Comparison of ENCODE assay signal across 5 worm cellular contexts in genomic region chrIV:7902221-7902904, ce11.
A peak's percentile ranks its signal among the peaks of the same experiment; 100 is the strongest.
TF ChIP-seq lines count a peak whose summit lies in the region.

TSS of gene arp-11 (minus strand) at chrIV:7902271.

TF ChIP-seq in whole organism, L1 larva, 84 proteins besides CTCF, POLR2A, EP300 and RAD21 (continues in another document):
- TF ChIP-seq xbp-1 (tag; optimal IDR thresholded peaks at IDR 0.05; lab: Kevin White, UChicago) (peak; percentile 77), dpl-1 (GFP tag; optimal IDR thresholded peaks at IDR 0.05; lab: Kevin White, UChicago) (peak; percentile 72 to 78 (median 76)), snu-23 (GFP tag; optimal IDR thresholded peaks at IDR 0.05; lab: Kevin White, UChicago) (peak; percentile 87), mep-1 (tag; optimal IDR thresholded peaks at IDR 0.05; lab: Kevin White, UChicago) (peak; percentile 85), efl-1 (optimal IDR thresholded peaks at IDR 0.05; lab: Kevin White, UChicago) (peak; percentile 66 to 77), efl-1 (GFP tag; optimal IDR thresholded peaks at IDR 0.05 in 1 of 2; lab: Kevin White, UChicago) (peak; percentile 74 to 95), swsn-7 (tag; optimal IDR thresholded peaks at IDR 0.05; lab: Kevin White, UChicago) (peak; percentile 72), lin-15B (tag; optimal IDR thresholded peaks at IDR 0.05; lab: Kevin White, UChicago) (peak; percentile 5), lin-13 (GFP tag; optimal IDR thresholded peaks at IDR 0.05; lab: Kevin White, UChicago) (peak; percentile 42), C34B4.2 (tag; optimal IDR thresholded peaks at IDR 0.05; lab: Kevin White, UChicago) (no peak), tbx-2 (tag; optimal IDR thresholded peaks at IDR 0.05; lab: Kevin White, UChicago) (peak; percentile 64), unc-62 (GFP tag; optimal IDR thresholded peaks at IDR 0.05; lab: Kevin White, UChicago) (no peak), fkh-10 (GFP tag; optimal IDR thresholded peaks at IDR 0.05; lab: Kevin White, UChicago) (no peak), C16A3.4 (tag; optimal IDR thresholded peaks at IDR 0.05; lab: Kevin White, UChicago) (peak; percentile 89), lin-39 (tag; optimal IDR thresholded peaks at IDR 0.05; lab: Kevin White, UChicago) (no peak), sptf-1 (tag; optimal IDR thresholded peaks at IDR 0.05; lab: Kevin White, UChicago) (no peak), nhr-85 (tag; lab: Kevin White, UChicago) (peak; percentile 22), ceh-82 (tag; optimal IDR thresholded peaks at IDR 0.05; lab: Kevin White, UChicago) (peak; percentile 4 to 68 (median 17))

TF ChIP-seq in whole organism, L3 larva, 47 proteins besides CTCF, POLR2A, EP300 and RAD21:
- TF ChIP-seq lsy-12 (tag; optimal IDR thresholded peaks at IDR 0.05; lab: Kevin White, UChicago) (peak; percentile 54), nhr-12 (tag; optimal IDR thresholded peaks at IDR 0.05; lab: Kevin White, UChicago) (no peak), nhr-237 (tag; optimal IDR thresholded peaks at IDR 0.05; lab: Kevin White, UChicago) (no peak), jun-1 (tag; optimal IDR thresholded peaks at IDR 0.05; lab: Kevin White, UChicago) (peak; percentile 69), nfya-1 (tag; optimal IDR thresholded peaks at IDR 0.05; lab: Kevin White, UChicago; ENCODE audit: insufficient read depth) (peak; percentile 90), elt-2 (tag; optimal IDR thresholded peaks at IDR 0.05; lab: Kevin White, UChicago) (peak; percentile 96), nhr-28 (tag; optimal IDR thresholded peaks at IDR 0.05; lab: Kevin White, UChicago) (no peak), lin-15B (tag; optimal IDR thresholded peaks at IDR 0.05; lab: Kevin White, UChicago) (peak; percentile 70), pha-4 (tag; optimal IDR thresholded peaks at IDR 0.05; lab: Kevin White, UChicago) (peak; percentile 92), hmg-11 (tag; optimal IDR thresholded peaks at IDR 0.05; lab: Kevin White, UChicago) (peak; percentile 49), snpc-4 (tag; optimal IDR thresholded peaks at IDR 0.05; lab: Kevin White, UChicago) (peak; percentile 53), pqm-1 (tag; optimal IDR thresholded peaks at IDR 0.05; lab: Kevin White, UChicago) (peak; percentile 84), nhr-23 (tag; optimal IDR thresholded peaks at IDR 0.05; lab: Kevin White, UChicago) (peak; percentile 71), egl-5 (tag; optimal IDR thresholded peaks at IDR 0.05; lab: Kevin White, UChicago) (peak; percentile 61), lin-39 (tag; optimal IDR thresholded peaks at IDR 0.05; lab: Kevin White, UChicago) (peak; percentile 15), nhr-43 (tag; optimal IDR thresholded peaks at IDR 0.05; lab: Kevin White, UChicago; ENCODE audit: poor library complexity, severe bottlenecking) (peak; percentile 11), nhr-25 (tag; optimal IDR thresholded peaks at IDR 0.05; lab: Kevin White, UChicago) (peak; percentile 75), ceh-28 (tag; optimal IDR thresholded peaks at IDR 0.05; lab: Kevin White, UChicago) (no peak)
TF ChIP-seq in whole organism, L3 larva: peak in this region for 14.

TF ChIP-seq in whole organism, early embryonic, 17 proteins besides CTCF, POLR2A, EP300 and RAD21:
- TF ChIP-seq hnd-1 (tag; optimal IDR thresholded peaks at IDR 0.05; lab: Kevin White, UChicago) (no peak), F13C5.2 (tag; optimal IDR thresholded peaks at IDR 0.05; lab: Kevin White, UChicago) (peak; percentile 24)
TF ChIP-seq in whole organism, early embryonic: peak in this region for 1.

TF ChIP-seq in whole organism, midembryonic, 9 proteins besides CTCF, POLR2A, EP300 and RAD21:
- TF ChIP-seq cog-1 (tag; optimal IDR thresholded peaks at IDR 0.05; lab: Kevin White, UChicago) (peak; percentile 13), ztf-29 (GFP tag; IDR thresholded peaks at IDR 0.05; lab: Robert Waterston, UW) (no peak)

TF ChIP-seq in whole organism, young adult, 124 proteins besides CTCF, POLR2A, EP300 and RAD21 (continues in another document):
- TF ChIP-seq ztf-18 (tag; optimal IDR thresholded peaks at IDR 0.05; lab: Kevin White, UChicago): no peak
- TF ChIP-seq cebp-2 (GFP tag; IDR thresholded peaks at IDR 0.05; lab: Robert Waterston, UW): no peak
- TF ChIP-seq tlf-1 (GFP tag; optimal IDR thresholded peaks at IDR 0.05; lab: Kevin White, UChicago): peak; percentile 0
- TF ChIP-seq ceh-100 (GFP tag; IDR thresholded peaks at IDR 0.05; lab: Robert Waterston, UW): no peak
- TF ChIP-seq lin-54 (GFP tag; optimal IDR thresholded peaks at IDR 0.05; lab: Kevin White, UChicago): peak; percentile 61
- TF ChIP-seq madf-3 (GFP tag; IDR thresholded peaks at IDR 0.05; lab: Robert Waterston, UW): no peak
- peak; percentile 45 for TF ChIP-seq tbp1 (GFP tag; optimal IDR thresholded peaks at IDR 0.05; lab: Kevin White, UChicago)
- TF ChIP-seq xnd-1 (tag; optimal IDR thresholded peaks at IDR 0.05; lab: Kevin White, UChicago): no peak
- no peak for TF ChIP-seq hsf-1 (GFP tag; IDR thresholded peaks at IDR 0.05; lab: Robert Waterston, UW)
- no peak for TF ChIP-seq aptf-3 (GFP tag; IDR thresholded peaks at IDR 0.05; lab: Robert Waterston, UW)
- TF ChIP-seq nfyb-1 (GFP tag; IDR thresholded peaks at IDR 0.05; lab: Robert Waterston, UW): no peak
- TF ChIP-seq mxl-1 (tag; optimal IDR thresholded peaks at IDR 0.05; lab: Kevin White, UChicago): no peak
- TF ChIP-seq sptf-2 (GFP tag; optimal IDR thresholded peaks at IDR 0.05; lab: Kevin White, UChicago): no peak
- TF ChIP-seq zfh-2 (GFP tag; conservative IDR thresholded peaks at IDR 0.05; lab: Robert Waterston, UW): no peak
- TF ChIP-seq attf-5 (GFP tag; optimal IDR thresholded peaks at IDR 0.05; lab: Kevin White, UChicago): peak; percentile 84
- peak in 1 of 2 experiments; percentile 1 for TF ChIP-seq let-607 (tag; optimal IDR thresholded peaks at IDR 0.05; lab: Kevin White, UChicago)
- TF ChIP-seq ceh-91 (GFP tag; IDR thresholded peaks at IDR 0.05; lab: Robert Waterston, UW): no peak
- no peak for TF ChIP-seq zim-3 (tag; optimal IDR thresholded peaks at IDR 0.05; lab: Kevin White, UChicago)
- no peak for TF ChIP-seq ztf-26 (tag; optimal IDR thresholded peaks at IDR 0.05; lab: Kevin White, UChicago)
- peak; percentile 26 for TF ChIP-seq efl-1 (GFP tag; optimal IDR thresholded peaks at IDR 0.05; lab: Kevin White, UChicago)
- no peak for TF ChIP-seq ztf-25 (GFP tag; IDR thresholded peaks at IDR 0.05; lab: Robert Waterston, UW)
- TF ChIP-seq nhr-27 (tag; optimal IDR thresholded peaks at IDR 0.05; lab: Kevin White, UChicago): no peak
- no peak for TF ChIP-seq F22D6.2 (tag; optimal IDR thresholded peaks at IDR 0.05; lab: Kevin White, UChicago)
- no peak for TF ChIP-seq B0019.2 (GFP tag; conservative IDR thresholded peaks at IDR 0.05; lab: Robert Waterston, UW)
- no peak for TF ChIP-seq lir-1 (GFP tag; conservative IDR thresholded peaks at IDR 0.05; lab: Robert Waterston, UW)
- 0 out of 2 replicates have a peak, but pooled peaks have one; percentile 22 for TF ChIP-seq B0336.3 (GFP tag; IDR thresholded peaks at IDR 0.05; lab: Robert Waterston, UW)
- TF ChIP-seq cebp-1 (GFP tag; IDR thresholded peaks at IDR 0.05; lab: Robert Waterston, UW): no peak
- TF ChIP-seq cebp-1 (tag; optimal IDR thresholded peaks at IDR 0.05; lab: Kevin White, UChicago): peak; percentile 60
- TF ChIP-seq bed-1 (GFP tag; IDR thresholded peaks at IDR 0.05; lab: Robert Waterston, UW): no peak
- TF ChIP-seq attf-3 (GFP tag; conservative IDR thresholded peaks at IDR 0.05; lab: Robert Waterston, UW): no peak
- TF ChIP-seq bed-2 (GFP tag; IDR thresholded peaks at IDR 0.05; lab: Robert Waterston, UW): no peak
- TF ChIP-seq hmg-1.2 (GFP tag; IDR thresholded peaks at IDR 0.05; lab: Robert Waterston, UW): peak; percentile 31; the same call in 1 of the 2 replicates
- no peak for TF ChIP-seq hmg-20 (GFP tag; IDR thresholded peaks at IDR 0.05; lab: Robert Waterston, UW)
- no peak for TF ChIP-seq chd-7 (tag; optimal IDR thresholded peaks at IDR 0.05; lab: Kevin White, UChicago)
- TF ChIP-seq snpc-1.3 (tag; optimal IDR thresholded peaks at IDR 0.05; lab: Kevin White, UChicago; ENCODE audit: insufficient read depth): peak; percentile 29
- no peak for TF ChIP-seq ets-4 (GFP tag; optimal IDR thresholded peaks at IDR 0.05; lab: Kevin White, UChicago)
- TF ChIP-seq Y53F4B.3 (GFP tag; IDR thresholded peaks at IDR 0.05; lab: Robert Waterston, UW): no peak
- TF ChIP-seq lsy-27 (tag; optimal IDR thresholded peaks at IDR 0.05; lab: Kevin White, UChicago; ENCODE audit: borderline replicate concordance, insufficient read depth): no peak
- peak; percentile 30 for TF ChIP-seq ceh-27 (GFP tag; optimal IDR thresholded peaks at IDR 0.05; lab: Kevin White, UChicago)
- no peak for TF ChIP-seq snpc-1.1 (tag; optimal IDR thresholded peaks at IDR 0.05; lab: Kevin White, UChicago; ENCODE audit: insufficient read depth)
- TF ChIP-seq madf-6 (GFP tag; IDR thresholded peaks at IDR 0.05; lab: Robert Waterston, UW): peak; percentile 61; the same call in 1 of the 2 replicates
- no peak for TF ChIP-seq gei-17 (GFP tag; optimal IDR thresholded peaks at IDR 0.05; lab: Kevin White, UChicago)
- peak; percentile 56 for TF ChIP-seq ZK185.1 (tag; optimal IDR thresholded peaks at IDR 0.05; lab: Kevin White, UChicago; ENCODE audit: poor library complexity, severe bottlenecking)
- TF ChIP-seq atf-7 (tag; optimal IDR thresholded peaks at IDR 0.05; lab: Kevin White, UChicago): peak; percentile 96
- no peak for TF ChIP-seq nfya-1 (tag; optimal IDR thresholded peaks at IDR 0.05; lab: Kevin White, UChicago; ENCODE audit: borderline replicate concordance, insufficient read depth)
- TF ChIP-seq F52B5.7 (tag; optimal IDR thresholded peaks at IDR 0.05; lab: Kevin White, UChicago): no peak
- TF ChIP-seq akir-1 (GFP tag; optimal IDR thresholded peaks at IDR 0.05; lab: Kevin White, UChicago): no peak
- TF ChIP-seq lin-35 (GFP tag; optimal IDR thresholded peaks at IDR 0.05; lab: Kevin White, UChicago): peak in 1 of 3 experiments; percentile 49
- TF ChIP-seq Y95B8A.8 (GFP tag; IDR thresholded peaks at IDR 0.05; lab: Robert Waterston, UW): no peak
- peak; percentile 55 for TF ChIP-seq F23B12.7 (tag; optimal IDR thresholded peaks at IDR 0.05; lab: Kevin White, UChicago; ENCODE audit: insufficient read depth)
- no peak for TF ChIP-seq F10E7.11 (tag; optimal IDR thresholded peaks at IDR 0.05; lab: Kevin White, UChicago)
- no peak for TF ChIP-seq Y56A3A.18 (GFP tag; IDR thresholded peaks at IDR 0.05; lab: Robert Waterston, UW)
- peak; percentile 23 for TF ChIP-seq nhr-80 (tag; optimal IDR thresholded peaks at IDR 0.05; lab: Kevin White, UChicago)
- no peak for TF ChIP-seq fkh-3 (tag; optimal IDR thresholded peaks at IDR 0.05; lab: Kevin White, UChicago)
- TF ChIP-seq madf-10 (tag; optimal IDR thresholded peaks at IDR 0.05; lab: Kevin White, UChicago): peak; percentile 46

Comparison
In these comparisons a context has a peak if more than half of its experiments do, and no peak if none do; other contexts are left out.
1. Of the 8 proteins assayed by ChIP-seq in both whole organism, young adult and whole organism, L1 larva: peak only in whole organism, young adult: none; only in whole organism, L1 larva: ama-1, dpl-1, nhr-90 and unc-130; in both: efl-1 and snpc-4; in neither: 1; mixed calls (peak in some experiments, not most) for 1.